Fruit fly (Drosophila melanogaster) Kc167 (cell line): ENCODE results near the gene CG7126.

Source experiments
- Myc ChIP-seq: fragments of >200 bp; optimal IDR thresholded peaks from 2 replicates; lab custom pipeline; 2017; ENCODE audit warnings: missing external identifiers
- Sin3A ChIP-seq: fragments of >200 bp; optimal IDR thresholded peaks from 2 replicates; lab custom pipeline; 2018; ENCODE audit warnings: missing external identifiers
- h ChIP-seq: fragments of >200 bp; optimal IDR thresholded peaks from 3 replicates; lab custom pipeline; 2018; ENCODE audit warnings: missing external identifiers
- insv ChIP-seq: fragments of >200 bp; optimal IDR thresholded peaks from 3 replicates; lab custom pipeline; 2018; ENCODE audit warnings: missing external identifiers
- psq ChIP-seq: fragments of >200 bp; optimal IDR thresholded peaks from 2 replicates; lab custom pipeline; 2017; ENCODE audit warnings: missing external identifiers
- ttk ChIP-seq: sonication (Bioruptor generic); optimal IDR thresholded peaks from 2 replicates; lab custom pipeline; 2017; ENCODE audit warnings: missing external identifiers

CG7126 gene

dm6 chr3R:18279494-18279893 lies 23.2 kb downstream of the CG7126 start, which contains the start of gene CG7142:
CG7142 (minus strand) TSS chr3R:18279522.
- no peak for TF ChIP-seq h

- TF ChIP-seq psq (lab: Kevin White, UChicago) (no peak), Myc (no peak), ttk (lab: Kevin White, UChicago) (no peak), insv (lab: Kevin White, UChicago) (no peak), h (no peak), Sin3A (lab: Kevin White, UChicago) (no peak)
Observed at dm6 chr3R:18277406-18277805, 25.2 kb downstream of the CG7126 start.

dm6 chr3R:18276688-18277087 lies 26.0 kb downstream of the CG7126 start:
- TF ChIP-seq psq (lab: Kevin White, UChicago) (no peak), Myc (no peak), ttk (lab: Kevin White, UChicago) (no peak), insv (lab: Kevin White, UChicago) (no peak), h (no peak), Sin3A (lab: Kevin White, UChicago) (no peak)

- TF ChIP-seq psq (lab: Kevin White, UChicago) (no peak), Myc (no peak), insv (lab: Kevin White, UChicago) (no peak), Sin3A (lab: Kevin White, UChicago) (no peak), ttk (lab: Kevin White, UChicago) (no peak), h (no peak)
Observed at dm6 chr3R:18275113-18275782, 27.4 kb downstream of the CG7126 start.

DNA sequence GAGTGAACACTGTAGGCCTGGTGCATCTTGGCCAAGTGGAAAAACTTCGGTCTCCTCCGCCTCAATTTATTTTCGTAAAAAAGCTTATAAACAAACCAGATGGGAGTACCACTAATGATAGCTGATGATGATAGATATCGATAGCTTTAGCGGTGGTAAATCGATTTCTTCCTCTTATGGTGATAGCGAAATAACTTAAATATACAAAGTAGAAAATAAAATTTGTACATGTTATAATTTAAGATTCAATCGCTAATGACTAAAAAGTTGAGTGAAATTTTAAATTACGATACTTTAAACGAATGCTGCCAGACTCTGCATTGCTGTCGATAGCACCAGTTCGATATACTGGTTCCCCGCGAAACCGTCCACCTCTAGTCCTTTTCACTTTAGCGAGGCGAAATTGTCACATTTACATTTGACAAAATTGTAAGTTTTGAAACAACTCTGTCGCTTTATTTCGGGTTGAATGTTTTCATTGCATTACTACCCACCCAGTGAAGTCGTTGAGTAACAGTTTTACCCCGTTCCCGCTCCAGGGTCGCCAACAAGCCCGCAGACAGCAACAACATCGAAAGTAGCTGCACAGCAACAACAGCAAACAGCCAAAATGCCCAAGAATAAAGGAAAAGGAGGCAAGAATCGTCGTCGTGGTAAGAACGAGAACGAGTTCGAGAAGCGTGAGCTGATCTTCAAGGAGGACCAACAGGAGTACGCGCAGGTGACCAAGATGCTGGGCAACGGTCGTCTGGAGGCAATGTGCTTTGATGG lies 28.1 kb downstream of the CG7126 start, which contains the start of the genes Vps39 and eIF1A:
Vps39 (minus strand) TSS at position 119 of the 771 bp plus-strand sequence.
eIF1A (plus strand) TSS at position 338 of the 771 bp plus-strand sequence.
- no peak for TF ChIP-seq Sin3A (lab: Kevin White, UChicago)
- TF ChIP-seq psq (lab: Kevin White, UChicago): no peak
- no peak for TF ChIP-seq insv (lab: Kevin White, UChicago)
- no peak for TF ChIP-seq h
- no peak for TF ChIP-seq Myc
- no peak for TF ChIP-seq ttk (lab: Kevin White, UChicago)

- TF ChIP-seq Myc (no peak), psq (lab: Kevin White, UChicago) (no peak), h (no peak), Sin3A (lab: Kevin White, UChicago) (no peak), ttk (lab: Kevin White, UChicago) (no peak), insv (lab: Kevin White, UChicago) (no peak)
Observed at dm6 chr3R:18269744-18270348, 32.8 kb downstream of the CG7126 start.

dm6 chr3R:18267489-18267888 lies 35.2 kb downstream of the CG7126 start, which contains the start of gene CG18599:
CG18599 (plus strand) TSS chr3R:18267789.
- TF ChIP-seq Myc (no peak), h (no peak), ttk (lab: Kevin White, UChicago) (no peak), Sin3A (lab: Kevin White, UChicago) (no peak), insv (lab: Kevin White, UChicago) (no peak), psq (lab: Kevin White, UChicago) (no peak)

DNA sequence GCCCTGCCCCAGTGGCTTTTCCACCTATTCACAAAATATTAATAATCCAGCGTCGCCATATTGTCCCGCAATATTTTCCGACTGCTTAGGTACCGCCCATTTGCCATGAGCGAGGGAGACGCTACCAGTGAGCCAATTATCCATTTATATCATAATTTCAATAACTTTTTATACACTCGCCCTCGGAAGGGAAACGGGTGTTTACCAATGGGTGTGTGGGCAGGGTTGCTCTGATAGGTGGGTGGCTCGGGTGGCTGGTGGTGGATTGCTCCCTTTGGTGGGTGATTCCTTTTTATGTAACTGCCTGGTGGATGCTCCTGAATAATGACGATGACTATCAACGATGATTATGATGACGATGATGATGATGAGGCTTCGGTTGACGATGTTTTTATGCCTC lies 36.0 kb downstream of the CG7126 start:
- TF ChIP-seq Myc: no peak
- no peak for TF ChIP-seq ttk (lab: Kevin White, UChicago)
- TF ChIP-seq Sin3A (lab: Kevin White, UChicago): no peak
- TF ChIP-seq h: no peak
- no peak for TF ChIP-seq psq (lab: Kevin White, UChicago)

DNA sequence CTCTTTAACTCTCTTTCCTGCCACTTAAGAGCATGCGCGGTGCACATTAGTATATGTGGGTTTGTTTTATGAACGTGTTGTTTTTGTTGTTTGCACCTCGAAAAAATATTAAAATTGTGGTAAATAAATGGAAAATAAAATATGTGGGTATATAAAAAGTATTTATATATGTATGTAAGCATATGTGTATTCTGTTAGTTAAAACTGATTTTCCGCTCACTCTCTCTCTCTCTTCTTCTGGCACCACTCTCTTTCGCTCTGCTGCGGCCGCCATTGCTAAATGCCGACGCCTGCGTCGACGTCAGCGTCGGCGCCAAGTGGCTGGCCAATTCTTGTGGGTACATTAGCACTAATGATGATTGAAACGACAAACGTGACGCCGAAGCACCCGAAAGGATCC lies 37.4 kb downstream of the CG7126 start:
- TF ChIP-seq h (no peak), Myc (no peak), psq (lab: Kevin White, UChicago) (no peak), ttk (lab: Kevin White, UChicago) (no peak)

dm6 chr3R:18261602-18262001 lies 41.0 kb downstream of the CG7126 start:
- TF ChIP-seq Sin3A (lab: Kevin White, UChicago) (no peak), psq (lab: Kevin White, UChicago) (no peak), insv (lab: Kevin White, UChicago) (no peak), h (no peak), ttk (lab: Kevin White, UChicago) (no peak)

dm6 chr3R:18260016-18260415 lies 42.6 kb downstream of the CG7126 start:
- TF ChIP-seq ttk (lab: Kevin White, UChicago) (no peak), insv (lab: Kevin White, UChicago) (no peak), h (no peak), Myc (no peak), psq (lab: Kevin White, UChicago) (no peak), Sin3A (lab: Kevin White, UChicago) (no peak)

DNA sequence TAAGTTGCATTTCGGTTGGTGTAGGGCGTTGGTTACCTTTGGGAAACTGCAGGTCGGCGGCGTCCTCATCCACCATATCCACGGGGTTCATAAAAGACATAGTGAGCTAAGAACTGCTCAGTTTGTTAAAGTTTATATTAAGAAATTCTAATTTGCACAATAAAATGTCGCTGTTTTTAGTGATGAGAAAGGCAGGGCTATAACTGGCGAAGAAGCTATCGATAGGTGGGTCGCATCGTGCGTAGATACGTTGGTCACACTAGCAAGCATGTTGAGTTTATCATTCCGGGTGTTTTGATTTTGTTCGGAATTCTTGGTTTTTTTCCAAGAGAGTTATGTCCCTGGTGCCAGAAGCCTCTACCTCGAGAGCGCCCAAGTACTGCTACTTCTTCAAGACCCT lies 47.4 kb downstream of the CG7126 start, which contains the start of the genes Ada2a, Polr2D, Tgs1 and moi:
Ada2a (minus strand) TSS at position 207 of the 400 bp plus-strand sequence.
Polr2D (minus strand) TSS at position 207 of the 400 bp plus-strand sequence.
Tgs1 (plus strand) TSS at position 250 of the 400 bp plus-strand sequence.
moi (plus strand) TSS at position 250 of the 400 bp plus-strand sequence.
- TF ChIP-seq ttk (lab: Kevin White, UChicago) (no peak), insv (lab: Kevin White, UChicago) (no peak), Sin3A (lab: Kevin White, UChicago) (no peak), Myc (no peak), psq (lab: Kevin White, UChicago) (no peak), h (no peak)
